Worm (Caenorhabditis elegans): Measurements from ENCODE around the gene cubn-1.

DNA sequence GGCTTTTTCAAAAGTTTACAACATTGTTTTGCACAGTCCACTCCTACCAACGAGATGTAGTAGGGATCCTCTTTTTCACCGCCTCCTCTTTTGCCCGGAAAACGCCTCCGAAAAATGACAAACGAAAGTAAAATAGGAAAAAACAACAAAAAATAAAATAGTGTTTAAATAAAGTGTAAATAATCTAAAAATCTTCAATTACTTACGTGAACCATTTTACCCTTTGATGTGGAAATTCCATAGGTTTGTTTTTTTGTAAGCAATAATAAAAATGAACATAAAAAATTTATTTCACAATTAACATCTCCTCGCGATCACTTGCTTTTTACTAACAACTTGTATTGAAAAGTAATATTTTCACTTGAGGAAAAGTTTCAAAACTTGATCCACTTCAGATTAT is 23.1 kb upstream of the cubn-1 start, which contains the start of gene C14C10.1:
- no peak for TF ChIP-seq hlh-6 (tag; optimal IDR thresholded peaks at IDR 0.05)
- no peak for TF ChIP-seq pqm-1 (tag; optimal IDR thresholded peaks at IDR 0.05)
- no peak for TF ChIP-seq npax-4 (tag; optimal IDR thresholded peaks at IDR 0.05)
- no peak for TF ChIP-seq lin-11 (tag; optimal IDR thresholded peaks at IDR 0.05)
- no peak for TF ChIP-seq ceh-31 (tag; optimal IDR thresholded peaks at IDR 0.05)
- no peak for TF ChIP-seq hlh-30 (tag; optimal IDR thresholded peaks at IDR 0.05; ENCODE audit: insufficient read depth)

All from whole organism, late embryonic.